Worm (Caenorhabditis elegans) whole organism, L2 larva: ENCODE measurements around the gene nhr-141.

Experiments
- R02D3.7 ChIP-seq: fragments of 150-350 bp; optimal IDR thresholded peaks from 2 replicates; lab custom pipeline; 2014; ENCODE audit warnings: missing biosample characterization, missing genetic modification characterization
- ZK546.5 ChIP-seq: sonication (generic microtip); optimal IDR thresholded peaks from 2 replicates; lab custom pipeline; 2017; ENCODE audit warnings: missing biosample characterization, missing genetic modification characterization
- ceh-82 ChIP-seq: fragments of 150-350 bp; optimal IDR thresholded peaks from 2 replicates; lab custom pipeline; 2014; ENCODE audit warnings: missing biosample characterization, missing genetic modification characterization
- egl-27 ChIP-seq: sonication (generic microtip); optimal IDR thresholded peaks from 3 replicates; lab custom pipeline; 2017; ENCODE audit warnings: missing biosample characterization, missing genetic modification reagents, missing genetic modification characterization
- fos-1 ChIP-seq: fragments of 150-350 bp; optimal IDR thresholded peaks from 2 replicates; lab custom pipeline; 2014; ENCODE audit warnings: missing biosample characterization, missing genetic modification characterization
- mdl-1 ChIP-seq, 2 experiments: fragments of 150-350 bp in 1 of 2; sonication (generic microtip) in 1 of 2; optimal IDR thresholded peaks; 2 replicates each; lab custom pipeline; 2017; ENCODE audit warnings: missing biosample characterization in 2 of 2, missing genetic modification characterization in 2 of 2
- nhr-11 ChIP-seq: fragments of 150-350 bp; optimal IDR thresholded peaks from 2 replicates; lab custom pipeline; 2014; ENCODE audit warnings: missing biosample characterization, missing genetic modification characterization
- snpc-4 ChIP-seq: fragments of 150-350 bp; optimal IDR thresholded peaks from 2 replicates; lab custom pipeline; 2014; ENCODE audit warnings: missing biosample characterization, missing genetic modification characterization
- ztf-11 ChIP-seq: sonication (generic microtip); optimal IDR thresholded peaks from 2 replicates; lab custom pipeline; 2017; ENCODE audit warnings: missing biosample characterization, missing genetic modification characterization
- ztf-4 ChIP-seq: fragments of 150-350 bp; optimal IDR thresholded peaks from 2 replicates; lab custom pipeline; 2014; ENCODE audit warnings: missing biosample characterization, missing genetic modification characterization

- no peak for TF ChIP-seq R02D3.7
- TF ChIP-seq ztf-11 (tag; lab: Kevin White, UChicago) = no peak
- no peak for TF ChIP-seq snpc-4
- no peak for TF ChIP-seq nhr-11 (tag; lab: Kevin White, UChicago)
- no peak for TF ChIP-seq ZK546.5 (tag; lab: Kevin White, UChicago)
- no peak for TF ChIP-seq egl-27 (tag; lab: Kevin White, UChicago)
- no peak for TF ChIP-seq ztf-4 (tag; lab: Kevin White, UChicago)
- TF ChIP-seq ceh-82 = no peak
- TF ChIP-seq mdl-1 (tag; optimal IDR thresholded peaks at IDR 0.05; lab: Kevin White, UChicago) = no peak
- no peak for TF ChIP-seq fos-1 (tag; lab: Kevin White, UChicago)
These were observed 6.5 kb upstream of the nhr-141 start, which contains the start of gene F25E5.16 for ce11 chrV:7437985-7438384.
